Worm (Caenorhabditis elegans) whole organism, early embryonic: ENCODE measurements around the gene R05G6.1.

Experiments used
- B0310.2 ChIP-seq: sonication (generic microtip); optimal IDR thresholded peaks from 2 replicates; lab custom pipeline; 2016; ENCODE audit warnings: mild to moderate bottlenecking, missing genetic modification characterization, missing compliant biosample characterization
- F13C5.2 ChIP-seq: sonication (generic microtip); optimal IDR thresholded peaks from 2 replicates; lab custom pipeline; 2017; ENCODE audit warnings: mild to moderate bottlenecking, missing genetic modification characterization, inconsistent platforms, missing compliant biosample characterization
- aly-1 ChIP-seq: sonication (generic microtip); optimal IDR thresholded peaks from 2 replicates; lab custom pipeline; 2016; ENCODE audit warnings: missing genetic modification characterization, missing compliant biosample characterization
- ama-1 ChIP-seq: fragments of 150-350 bp; optimal IDR thresholded peaks from 2 replicates; lab custom pipeline; 2014
- ceh-13 ChIP-seq: fragments of 200-800 bp; sonication (Bioruptor generic); optimal IDR thresholded peaks from 2 replicates; lab custom pipeline; 2018; ENCODE audit warnings: mild to moderate bottlenecking, missing genetic modification characterization, missing compliant biosample characterization
- ceh-36 ChIP-seq: sonication (generic microtip); optimal IDR thresholded peaks from 2 replicates; lab custom pipeline; 2016; ENCODE audit warnings: missing genetic modification characterization, inconsistent platforms, missing compliant biosample characterization
- ets-7 ChIP-seq: sonication (generic microtip); optimal IDR thresholded peaks from 2 replicates; lab custom pipeline; 2016; ENCODE audit warnings: missing genotype, missing genetic modification characterization, missing compliant biosample characterization
- flt-1 ChIP-seq: fragments of 200-800 bp; sonication (Bioruptor generic); IDR thresholded peaks from 2 replicates; pipeline ENCODE4 v1.3.6; 2022; ENCODE audit warnings: missing genetic modification characterization, missing compliant biosample characterization
- hmbx-1 ChIP-seq: sonication (generic microtip); optimal IDR thresholded peaks from 2 replicates; lab custom pipeline; 2016; ENCODE audit warnings: mild to moderate bottlenecking, missing genetic modification characterization, missing compliant biosample characterization
- hmg-4 ChIP-seq: fragments of 200-800 bp; sonication (Bioruptor generic); optimal IDR thresholded peaks from 2 replicates; lab custom pipeline; 2018; ENCODE audit warnings: mild to moderate bottlenecking, missing genetic modification characterization, missing compliant biosample characterization
- hnd-1 ChIP-seq: sonication (generic microtip); optimal IDR thresholded peaks from 2 replicates; lab custom pipeline; 2016; ENCODE audit warnings: missing genetic modification characterization, missing compliant biosample characterization
- pes-1 ChIP-seq: fragments of 200-800 bp; sonication (Bioruptor generic); IDR thresholded peaks from 2 replicates; pipeline ENCODE4 v1.3.6; 2022; ENCODE audit warnings: missing genetic modification reagents, missing genetic modification characterization, missing compliant biosample characterization
- scrt-1 ChIP-seq: fragments of 200-800 bp; sonication (Bioruptor generic); IDR thresholded peaks from 2 replicates; pipeline ENCODE4 v1.3.6; 2022; ENCODE audit warnings: missing genetic modification characterization, missing compliant biosample characterization
- sea-1 ChIP-seq: fragments of 200-800 bp; sonication (Bioruptor generic); conservative IDR thresholded peaks from 2 replicates; pipeline ENCODE4 v1.3.6; 2022; ENCODE audit warnings: missing genetic modification characterization, missing compliant biosample characterization
- tbx-11 ChIP-seq: fragments of 200-800 bp; sonication (Bioruptor generic); IDR thresholded peaks from 2 replicates; pipeline ENCODE4 v1.3.6; 2022; ENCODE audit warnings: missing genetic modification characterization, missing compliant biosample characterization
- tbx-37 ChIP-seq: fragments of 200-800 bp; sonication (Bioruptor generic); conservative IDR thresholded peaks from 2 replicates; pipeline ENCODE4 v1.3.6; 2022; ENCODE audit warnings: missing genetic modification reagents, missing genetic modification characterization, missing compliant biosample characterization
- tra-4 ChIP-seq: sonication (generic microtip); optimal IDR thresholded peaks from 2 replicates; lab custom pipeline; 2017; ENCODE audit warnings: missing genetic modification characterization, missing compliant biosample characterization

The R05G6.1 gene

DNA sequence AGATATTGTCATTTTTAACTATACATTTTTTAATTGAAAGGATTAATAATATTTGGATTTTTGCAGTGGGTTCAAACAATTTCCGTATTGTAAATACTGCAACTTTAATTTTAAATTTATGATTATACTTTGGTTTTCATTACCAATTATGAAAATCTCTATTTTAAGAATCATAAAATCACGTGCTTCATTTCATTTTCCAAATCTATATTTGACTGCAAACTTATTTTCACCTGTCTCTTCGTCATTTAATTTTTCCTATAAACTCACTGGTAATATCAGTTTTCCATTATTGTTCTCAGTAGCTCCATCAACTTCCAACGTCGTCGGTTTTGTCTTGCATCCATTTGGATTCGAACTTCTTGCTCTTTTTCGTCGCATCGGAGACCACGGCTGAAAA is at the start of gene R05G6.1:
Gene R05G6.1 (plus strand): TSS at position 301 of the 400 bp plus-strand sequence.
- no peak for TF ChIP-seq hmbx-1 (tag; lab: Kevin White, UChicago)
- no peak for TF ChIP-seq hnd-1 (tag; lab: Kevin White, UChicago)

DNA sequence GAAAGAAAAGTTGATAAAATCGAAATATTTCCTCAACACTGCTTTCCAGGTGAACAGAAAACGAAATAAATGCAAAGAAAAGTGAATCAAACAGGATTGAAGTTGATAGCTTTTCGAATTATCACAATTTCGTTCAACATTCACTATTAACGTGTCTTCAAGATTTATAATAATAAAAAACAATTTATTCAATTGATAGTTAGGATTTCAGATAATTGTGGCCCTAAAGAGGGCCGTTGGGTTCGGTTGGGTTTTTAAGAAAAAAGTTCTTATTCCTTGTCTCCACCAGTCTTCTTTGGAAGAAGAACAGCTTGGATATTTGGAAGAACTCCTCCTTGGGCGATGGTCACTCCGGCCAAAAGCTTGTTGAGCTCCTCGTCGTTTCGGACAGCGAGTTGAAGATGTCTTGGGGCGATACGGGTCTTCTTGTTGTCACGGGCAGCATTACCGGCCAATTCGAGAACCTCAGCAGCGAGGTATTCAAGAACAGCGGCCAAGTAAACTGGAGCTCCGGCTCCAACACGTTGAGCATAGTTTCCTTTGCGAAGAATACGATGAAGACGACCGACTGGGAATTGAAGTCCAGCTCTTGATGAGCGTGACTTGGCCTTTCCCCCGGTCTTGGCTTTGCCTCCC is 46.8 kb upstream of the R05G6.1 start:
- TF ChIP-seq sea-1 (GFP tag; lab: Robert Waterston, UW) (peak; percentile 76), ama-1 (lab: Kevin White, UChicago) (peak; percentile 69), tbx-11 (peak; percentile 8; the same call in 1 of the 2 replicates), aly-1 (peak; percentile 39), flt-1 (GFP tag; lab: Robert Waterston, UW) (peak; percentile 39; the same call in 1 of the 2 replicates)

DNA sequence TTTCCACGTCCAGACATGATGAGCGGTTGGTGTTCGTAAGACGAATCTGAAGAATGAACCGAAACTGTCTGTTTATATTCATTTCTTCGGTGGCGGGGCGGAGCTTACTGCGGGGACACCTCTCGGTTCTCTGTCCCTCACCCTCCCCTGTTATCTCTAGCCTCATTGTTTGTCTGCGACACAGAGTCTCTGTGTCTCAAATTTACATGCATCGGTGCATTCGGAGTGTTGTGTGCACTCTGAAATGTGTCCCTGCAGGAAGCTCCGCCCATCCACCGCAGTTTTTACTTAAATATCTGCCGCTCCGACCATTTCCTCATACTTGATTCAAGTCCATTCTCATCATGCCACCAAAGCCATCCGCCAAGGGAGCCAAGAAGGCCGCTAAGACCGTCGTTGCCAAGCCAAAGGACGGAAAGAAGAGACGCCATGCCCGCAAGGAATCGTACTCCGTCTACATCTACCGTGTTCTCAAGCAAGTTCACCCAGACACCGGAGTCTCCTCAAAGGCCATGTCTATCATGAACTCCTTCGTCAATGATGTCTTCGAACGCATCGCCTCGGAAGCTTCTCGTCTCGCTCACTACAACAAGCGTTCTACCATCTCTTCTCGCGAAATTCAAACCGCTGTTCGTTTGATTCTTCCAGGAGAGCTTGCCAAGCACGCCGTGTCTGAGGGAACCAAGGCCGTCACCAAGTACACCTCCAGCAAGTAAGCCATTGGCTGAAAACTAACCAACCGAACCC is 46.1 kb upstream of the R05G6.1 start, which contains the start of the genes his-61 and his-62:
Gene his-61 (minus strand): TSS at position 17 of the 747 bp plus-strand sequence.
Gene his-62 (plus strand): TSS at position 345 of the 747 bp plus-strand sequence.
- TF ChIP-seq hmbx-1 (tag; lab: Kevin White, UChicago) (no peak), tbx-37 (GFP tag; lab: Robert Waterston, UW) (no peak), B0310.2 (tag; lab: Kevin White, UChicago) (peak; percentile 46), ama-1 (lab: Kevin White, UChicago) (peak; percentile 95), sea-1 (GFP tag; lab: Robert Waterston, UW) (no peak), flt-1 (GFP tag; lab: Robert Waterston, UW) (no peak), hnd-1 (tag; lab: Kevin White, UChicago) (no peak), ceh-13 (GFP tag; lab: Kevin White, UChicago) (no peak), aly-1 (peak; percentile 79), scrt-1 (no peak), hmg-4 (GFP tag; lab: Kevin White, UChicago) (peak; percentile 36), pes-1 (GFP tag; lab: Robert Waterston, UW) (0 out of 2 replicates have a peak, but pooled peaks have one; percentile 4), tra-4 (tag; lab: Kevin White, UChicago) (peak; percentile 20), ceh-36 (tag; lab: Kevin White, UChicago) (peak; percentile 31), F13C5.2 (tag; lab: Kevin White, UChicago) (peak; percentile 52)

DNA sequence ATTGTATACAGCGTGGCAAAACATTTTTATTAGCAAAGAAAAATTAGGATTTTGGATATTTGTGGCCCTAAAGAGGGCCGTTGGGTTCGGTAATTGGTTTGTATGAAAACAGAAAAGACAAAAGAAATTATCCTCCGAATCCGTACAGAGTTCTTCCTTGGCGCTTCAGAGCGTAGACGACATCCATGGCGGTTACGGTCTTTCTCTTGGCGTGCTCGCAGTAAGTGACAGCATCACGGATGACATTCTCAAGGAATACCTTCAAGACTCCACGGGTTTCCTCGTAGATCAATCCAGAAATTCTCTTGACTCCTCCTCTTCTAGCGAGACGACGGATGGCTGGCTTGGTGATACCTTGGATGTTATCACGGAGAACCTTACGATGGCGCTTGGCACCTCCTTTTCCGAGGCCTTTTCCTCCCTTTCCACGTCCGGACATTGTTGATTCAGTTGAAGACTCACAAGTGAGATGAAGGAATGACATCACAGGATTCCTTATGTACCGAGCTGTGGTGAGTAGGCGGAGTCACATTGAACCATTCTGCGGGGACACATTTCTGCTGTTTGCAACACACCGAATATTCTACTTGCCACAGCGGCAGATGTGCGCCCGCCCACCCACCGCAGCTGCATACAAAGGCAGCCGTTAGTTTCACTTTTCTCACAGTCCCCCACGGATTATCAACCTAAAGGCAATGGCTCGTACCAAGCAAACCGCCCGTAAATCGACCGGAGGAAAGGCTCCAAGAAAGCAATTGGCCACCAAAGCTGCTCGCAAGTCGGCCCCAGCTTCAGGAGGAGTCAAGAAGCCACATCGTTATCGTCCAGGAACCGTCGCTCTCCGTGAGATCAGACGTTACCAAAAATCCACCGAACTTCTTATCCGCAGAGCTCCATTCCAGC is 44.7 kb upstream of the R05G6.1 start, which contains the start of the genes his-60 and his-59:
Gene his-60 (minus strand): TSS at position 439 of the 903 bp plus-strand sequence.
Gene his-59 (plus strand): TSS at position 696 of the 903 bp plus-strand sequence.
- TF ChIP-seq tbx-11 (no peak; the same call in 1 of the 2 replicates), B0310.2 (tag; lab: Kevin White, UChicago) (peak; percentile 67), hnd-1 (tag; lab: Kevin White, UChicago) (no peak), ets-7 (tag; lab: Kevin White, UChicago) (no peak), tra-4 (tag; lab: Kevin White, UChicago) (peak; percentile 76), ama-1 (lab: Kevin White, UChicago) (peak; percentile 98), ceh-13 (GFP tag; lab: Kevin White, UChicago) (peak; percentile 45), scrt-1 (0 out of 2 replicates have a peak, but pooled peaks have one; percentile 45), tbx-37 (GFP tag; lab: Robert Waterston, UW) (no peak), ceh-36 (tag; lab: Kevin White, UChicago) (peak; percentile 77), aly-1 (peak; percentile 98), hmg-4 (GFP tag; lab: Kevin White, UChicago) (peak; percentile 56), pes-1 (GFP tag; lab: Robert Waterston, UW) (peak; percentile 84), F13C5.2 (tag; lab: Kevin White, UChicago) (peak; percentile 47), hmbx-1 (tag; lab: Kevin White, UChicago) (peak; percentile 70), flt-1 (GFP tag; lab: Robert Waterston, UW) (peak; percentile 58), sea-1 (GFP tag; lab: Robert Waterston, UW) (peak; percentile 79)

DNA sequence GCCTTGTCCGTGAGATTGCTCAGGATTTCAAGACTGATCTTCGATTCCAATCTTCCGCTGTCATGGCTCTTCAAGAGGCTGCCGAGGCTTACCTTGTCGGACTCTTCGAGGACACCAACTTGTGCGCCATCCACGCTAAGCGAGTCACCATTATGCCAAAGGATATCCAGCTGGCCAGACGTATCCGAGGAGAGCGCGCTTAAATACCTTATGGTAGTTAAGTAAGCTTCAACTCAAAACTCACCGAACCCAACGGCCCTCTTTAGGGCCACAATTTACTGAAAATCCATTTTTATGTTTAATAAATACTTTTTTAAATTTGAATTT is 44.0 kb upstream of the R05G6.1 start:
- no peak for TF ChIP-seq sea-1 (GFP tag; lab: Robert Waterston, UW)
- TF ChIP-seq flt-1 (GFP tag; lab: Robert Waterston, UW) = no peak; the same call in 1 of the 2 replicates
- TF ChIP-seq tbx-37 (GFP tag; lab: Robert Waterston, UW) = no peak
- TF ChIP-seq ama-1 (lab: Kevin White, UChicago) = peak; percentile 93
- TF ChIP-seq F13C5.2 (tag; lab: Kevin White, UChicago) = no peak
- no peak for TF ChIP-seq scrt-1
- no peak for TF ChIP-seq ceh-13 (GFP tag; lab: Kevin White, UChicago)
- no peak for TF ChIP-seq hnd-1 (tag; lab: Kevin White, UChicago)
- TF ChIP-seq tbx-11 = peak; percentile 23; the same call in 1 of the 2 replicates
- TF ChIP-seq aly-1 = peak; percentile 99
- TF ChIP-seq pes-1 (GFP tag; lab: Robert Waterston, UW) = peak; percentile 56; the same call in 1 of the 2 replicates

DNA sequence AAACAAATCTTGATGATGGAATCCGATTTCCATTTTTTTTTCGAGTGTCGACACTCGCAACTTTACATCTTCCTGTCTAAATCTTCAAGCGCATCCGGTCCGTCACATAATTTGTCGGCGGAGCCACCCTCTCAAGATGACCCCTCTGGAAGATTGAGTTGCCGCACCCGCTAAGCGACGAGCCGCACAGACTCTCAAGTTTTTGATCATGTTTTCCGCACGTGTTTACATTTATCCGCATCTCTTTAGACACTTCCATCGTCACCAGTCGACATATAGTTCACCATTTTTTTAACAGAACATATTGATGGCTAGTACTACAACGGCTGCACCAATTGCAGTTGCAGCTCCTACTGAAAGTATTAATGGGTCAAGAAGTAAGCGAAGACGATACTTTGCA is 41.0 kb upstream of the R05G6.1 start, which contains the start of gene F55G1.1:
Gene F55G1.1 (plus strand): TSS at position 301 of the 400 bp plus-strand sequence.
- TF ChIP-seq ets-7 (tag; lab: Kevin White, UChicago) = no peak
- no peak for TF ChIP-seq hmbx-1 (tag; lab: Kevin White, UChicago)
- no peak for TF ChIP-seq F13C5.2 (tag; lab: Kevin White, UChicago)
- no peak for TF ChIP-seq scrt-1
- TF ChIP-seq hmg-4 (GFP tag; lab: Kevin White, UChicago) = no peak
- no peak for TF ChIP-seq tbx-11
- TF ChIP-seq tbx-37 (GFP tag; lab: Robert Waterston, UW) = no peak
- TF ChIP-seq tra-4 (tag; lab: Kevin White, UChicago) = no peak
- TF ChIP-seq B0310.2 (tag; lab: Kevin White, UChicago) = no peak
